Fruit fly (Drosophila melanogaster) whole organism, embryonic: ENCODE measurements around the gene Ir25a.

Experiments
- Ada2b ChIP-seq: fragments of 200-800 bp; sonication (Bioruptor generic); IDR thresholded peaks from 2 replicates; pipeline ENCODE4 v1.3.6; 2022; ENCODE audit warnings: missing biosample characterization, missing genetic modification characterization
- Aef1 ChIP-seq: fragments of 200-800 bp; sonication (Bioruptor generic); IDR thresholded peaks from 3 replicates; pipeline ENCODE4 v1.3.6; 2022; ENCODE audit warnings: missing biosample characterization, missing genetic modification characterization
- Atf6 ChIP-seq: fragments of 200-800 bp; sonication (Bioruptor generic); IDR thresholded peaks from 2 replicates; pipeline ENCODE4 v1.3.6; 2022; ENCODE audit warnings: missing biosample characterization, missing genetic modification characterization
- BtbVII ChIP-seq: fragments of 200-800 bp; sonication (Bioruptor generic); optimal IDR thresholded peaks from 3 replicates; lab custom pipeline; 2017; ENCODE audit warnings: missing biosample characterization, mild to moderate bottlenecking, missing genetic modification characterization
- CG12391 ChIP-seq: fragments of 200-800 bp; sonication (Bioruptor generic); optimal IDR thresholded peaks from 3 replicates; lab custom pipeline; 2018; ENCODE audit warnings: missing biosample characterization, mild to moderate bottlenecking, missing genetic modification characterization, moderate library complexity
- CG13296 ChIP-seq: fragments of 200-800 bp; sonication (Bioruptor generic); optimal IDR thresholded peaks from 3 replicates; lab custom pipeline; 2018; ENCODE audit warnings: missing biosample characterization, mild to moderate bottlenecking, missing genetic modification characterization
- CG13424 ChIP-seq: fragments of 200-800 bp; sonication (Bioruptor generic); optimal IDR thresholded peaks from 2 replicates; lab custom pipeline; 2019; ENCODE audit warnings: missing biosample characterization, mild to moderate bottlenecking, missing genetic modification characterization, moderate library complexity
- CG13894 ChIP-seq: fragments of 200-800 bp; sonication (Bioruptor generic); optimal IDR thresholded peaks from 3 replicates; lab custom pipeline; 2018; ENCODE audit warnings: missing biosample characterization, mild to moderate bottlenecking, missing genetic modification characterization, moderate library complexity
- CG14014 ChIP-seq: fragments of 200-800 bp; sonication (Bioruptor generic); IDR thresholded peaks from 2 replicates; pipeline ENCODE4 v1.3.6; 2022; ENCODE audit warnings: missing biosample characterization, missing genetic modification characterization
- CG14050 ChIP-seq: fragments of 200-800 bp; sonication (Bioruptor generic); IDR thresholded peaks from 3 replicates; pipeline ENCODE4 v1.3.6; 2022; ENCODE audit warnings: missing biosample characterization, missing genetic modification characterization
- CG15269 ChIP-seq: fragments of 200-800 bp; sonication (Bioruptor generic); optimal IDR thresholded peaks from 2 replicates; lab custom pipeline; 2018; ENCODE audit warnings: missing biosample characterization, mild to moderate bottlenecking, missing genetic modification characterization, moderate library complexity
- CG18476 ChIP-seq: fragments of 200-800 bp; sonication (Bioruptor generic); optimal IDR thresholded peaks from 2 replicates; lab custom pipeline; 2016; ENCODE audit warnings: missing biosample characterization, mild to moderate bottlenecking, missing genetic modification characterization
- CG2120 ChIP-seq: fragments of 200-800 bp; sonication (Bioruptor generic); optimal IDR thresholded peaks from 3 replicates; lab custom pipeline; 2016; ENCODE audit warnings: missing biosample characterization, missing genetic modification characterization
- CG31224 ChIP-seq: fragments of 200-800 bp; sonication (Bioruptor generic); IDR thresholded peaks from 2 replicates; pipeline ENCODE4 v1.3.6; 2022; ENCODE audit warnings: missing biosample characterization, missing genetic modification characterization
- CG33557 ChIP-seq: fragments of 200-800 bp; sonication (Bioruptor generic); optimal IDR thresholded peaks from 2 replicates; lab custom pipeline; 2019; ENCODE audit warnings: missing biosample characterization, mild to moderate bottlenecking, missing genetic modification characterization, moderate library complexity
- CG4424 ChIP-seq: fragments of 200-800 bp; sonication (Bioruptor generic); optimal IDR thresholded peaks from 3 replicates; lab custom pipeline; 2016; ENCODE audit warnings: missing biosample characterization, missing genetic modification characterization
- CG6175 ChIP-seq: fragments of 200-800 bp; sonication (Bioruptor generic); IDR thresholded peaks from 3 replicates; pipeline ENCODE4 v1.3.6; 2022; ENCODE audit warnings: missing biosample characterization, missing genetic modification characterization
- CG6654 ChIP-seq: fragments of 200-800 bp; sonication (Bioruptor generic); optimal IDR thresholded peaks from 2 replicates; lab custom pipeline; 2017; ENCODE audit warnings: missing biosample characterization, mild to moderate bottlenecking, missing genetic modification characterization
- CG6683 ChIP-seq: fragments of 200-800 bp; sonication (Bioruptor generic); optimal IDR thresholded peaks from 2 replicates; lab custom pipeline; 2017; ENCODE audit warnings: missing biosample characterization, mild to moderate bottlenecking, missing genetic modification characterization, missing genetic modification reagents
- CG6689 ChIP-seq: fragments of 200-800 bp; sonication (Bioruptor generic); IDR thresholded peaks from 2 replicates; pipeline ENCODE4 v1.3.6; 2022; ENCODE audit warnings: missing biosample characterization, missing genetic modification characterization
- CG7839 ChIP-seq: fragments of 200-800 bp; sonication (Bioruptor generic); optimal IDR thresholded peaks from 3 replicates; lab custom pipeline; 2018; ENCODE audit warnings: missing biosample characterization, mild to moderate bottlenecking, missing genetic modification characterization, moderate library complexity
- CG8478 ChIP-seq: fragments of >200 bp; optimal IDR thresholded peaks from 2 replicates; lab custom pipeline; 2018
- CG8944 ChIP-seq: fragments of 200-800 bp; sonication (Bioruptor generic); optimal IDR thresholded peaks from 3 replicates; lab custom pipeline; 2016; ENCODE audit warnings: missing biosample characterization, missing genetic modification characterization
- CG9727 ChIP-seq: fragments of 200-800 bp; sonication (Bioruptor generic); optimal IDR thresholded peaks from 3 replicates; lab custom pipeline; 2017; ENCODE audit warnings: missing biosample characterization, mild to moderate bottlenecking, missing genetic modification characterization
- Camta ChIP-seq: fragments of 200-800 bp; sonication (Bioruptor generic); optimal IDR thresholded peaks from 2 replicates; lab custom pipeline; 2016; ENCODE audit warnings: missing biosample characterization, missing genetic modification characterization
- CoRest ChIP-seq: fragments of 200-800 bp; sonication (Bioruptor generic); optimal IDR thresholded peaks from 3 replicates; lab custom pipeline; 2018; ENCODE audit warnings: missing biosample characterization, mild to moderate bottlenecking, missing genetic modification characterization, moderate library complexity
- D19A ChIP-seq: fragments of 200-800 bp; optimal IDR thresholded peaks from 3 replicates; lab custom pipeline; 2019; ENCODE audit warnings: missing biosample characterization, mild to moderate bottlenecking, missing genetic modification characterization, moderate library complexity
- Drgx ChIP-seq: fragments of 200-800 bp; sonication (Bioruptor generic); IDR thresholded peaks from 2 replicates; pipeline ENCODE4 v1.3.6; 2022; ENCODE audit warnings: missing biosample characterization, missing genetic modification characterization
- Elba2 ChIP-seq: fragments of 200-800 bp; sonication (Bioruptor generic); optimal IDR thresholded peaks from 3 replicates; lab custom pipeline; 2016; ENCODE audit warnings: missing biosample characterization, missing genetic modification characterization
- Ets65A ChIP-seq: fragments of 200-800 bp; sonication (Bioruptor generic); peaks from one replicate; lab custom pipeline; 2016; ENCODE audit warnings: missing biosample characterization, missing genetic modification characterization
- Gug ChIP-seq: fragments of 200-800 bp; sonication (Bioruptor generic); IDR thresholded peaks from 4 replicates; pipeline ENCODE4 v1.3.6; 2022; ENCODE audit warnings: missing biosample characterization, missing genetic modification characterization
- H15 ChIP-seq: fragments of 200-800 bp; sonication (Bioruptor generic); IDR thresholded peaks from 3 replicates; pipeline ENCODE4 v1.3.6; 2022; ENCODE audit warnings: missing biosample characterization, missing genetic modification characterization
- HLH3B ChIP-seq: fragments of 200-800 bp; sonication (Bioruptor generic); IDR thresholded peaks from 2 replicates; pipeline ENCODE4 v1.3.6; 2022; ENCODE audit warnings: missing biosample characterization, missing genetic modification characterization
- HLH54F ChIP-seq: fragments of 200-800 bp; sonication (Bioruptor generic); optimal IDR thresholded peaks from 3 replicates; lab custom pipeline; 2016; ENCODE audit warnings: missing biosample characterization, missing genetic modification characterization
- Hr78 ChIP-seq, 2 experiments: fragments of 200-800 bp in 1 of 2; fragments of >200 bp in 1 of 2; sonication (Bioruptor generic) in 1 of 2; optimal IDR thresholded peaks; 2 replicates each; lab custom pipeline; 2017 to 2019; ENCODE audit warnings: missing biosample characterization in 2 of 2, missing genetic modification characterization in 2 of 2, mild to moderate bottlenecking in 1 of 2, moderate library complexity in 1 of 2
- Sox102F ChIP-seq: fragments of 200-800 bp; sonication (Bioruptor generic); optimal IDR thresholded peaks from 2 replicates; lab custom pipeline; 2018; ENCODE audit warnings: missing biosample characterization, mild to moderate bottlenecking, missing genetic modification characterization, moderate library complexity
- esg ChIP-seq: fragments of 200-800 bp; sonication (Bioruptor generic); conservative IDR thresholded peaks from 2 replicates; pipeline ENCODE4 v1.3.6; 2022; ENCODE audit warnings: missing biosample characterization, missing genetic modification characterization
- gem ChIP-seq: fragments of 200-800 bp; sonication (Bioruptor generic); optimal IDR thresholded peaks from 2 replicates; lab custom pipeline; 2019; ENCODE audit warnings: missing biosample characterization, mild to moderate bottlenecking, missing genetic modification characterization, moderate library complexity
- gsb ChIP-seq: fragments of 200-800 bp; sonication (Bioruptor generic); IDR thresholded peaks from 2 replicates; pipeline ENCODE4 v1.3.6; 2022; ENCODE audit warnings: missing biosample characterization, missing genetic modification characterization
- jigr1 ChIP-seq: fragments of 200-800 bp; sonication (Bioruptor generic); IDR thresholded peaks from 3 replicates; pipeline ENCODE4 v1.3.6; 2022; ENCODE audit warnings: missing biosample characterization, missing genetic modification characterization
- klu ChIP-seq: fragments of 200-800 bp; sonication (Bioruptor generic); IDR thresholded peaks from 2 replicates; pipeline ENCODE4 v1.3.6; 2022; ENCODE audit warnings: missing biosample characterization, missing genetic modification characterization
- lab ChIP-seq: fragments of 200-800 bp; sonication (Bioruptor generic); optimal IDR thresholded peaks from 3 replicates; lab custom pipeline; 2017; ENCODE audit warnings: missing biosample characterization, missing genetic modification characterization, mild to moderate bottlenecking, moderate library complexity, missing genetic modification reagents
- pan ChIP-seq, 4 experiments: fragments of >200 bp in 3 of 4; fragments of 200-800 bp in 1 of 4; sonication (Bioruptor generic) in 1 of 4; optimal IDR thresholded peaks in 3 of 4; IDR thresholded peaks in 1 of 4; 2 replicates each; pipeline versions ENCODE4 v1.3.6 to Lab custom; 2017 to 2022; ENCODE audit warnings: missing biosample characterization in 2 of 4, missing genetic modification characterization in 2 of 4, mixed read lengths in 1 of 4
- ranshi ChIP-seq: fragments of 200-800 bp; sonication (Bioruptor generic); IDR thresholded peaks from 2 replicates; pipeline ENCODE4 v1.3.6; 2022; ENCODE audit warnings: missing biosample characterization, missing genetic modification characterization
- salm ChIP-seq: fragments of 200-800 bp; sonication (Bioruptor generic); optimal IDR thresholded peaks from 2 replicates; lab custom pipeline; 2018; ENCODE audit warnings: missing biosample characterization, mild to moderate bottlenecking, missing genetic modification characterization
- sens ChIP-seq: fragments of 200-800 bp; sonication (Bioruptor generic); peaks from one replicate; lab custom pipeline; 2016; ENCODE audit warnings: missing biosample characterization, missing genetic modification characterization
- tap ChIP-seq: fragments of 200-800 bp; optimal IDR thresholded peaks from 3 replicates; lab custom pipeline; 2019; ENCODE audit warnings: missing biosample characterization, mild to moderate bottlenecking, missing genetic modification characterization, moderate library complexity
- tgo ChIP-seq: fragments of 200-800 bp; sonication (Bioruptor generic); IDR thresholded peaks from 3 replicates; pipeline ENCODE4 v1.3.6; 2022; ENCODE audit warnings: missing biosample characterization, missing genetic modification characterization
- trem ChIP-seq: fragments of 200-800 bp; optimal IDR thresholded peaks from 3 replicates; lab custom pipeline; 2019; ENCODE audit warnings: missing biosample characterization, mild to moderate bottlenecking, missing genetic modification characterization, moderate library complexity
- vnd ChIP-seq: fragments of 200-800 bp; sonication (Bioruptor generic); IDR thresholded peaks from 3 replicates; pipeline ENCODE4 v1.3.6; 2022; ENCODE audit warnings: missing biosample characterization, missing genetic modification characterization; ENCODE audit not compliant: partially characterized antibody

Ir25a gene

DNA sequence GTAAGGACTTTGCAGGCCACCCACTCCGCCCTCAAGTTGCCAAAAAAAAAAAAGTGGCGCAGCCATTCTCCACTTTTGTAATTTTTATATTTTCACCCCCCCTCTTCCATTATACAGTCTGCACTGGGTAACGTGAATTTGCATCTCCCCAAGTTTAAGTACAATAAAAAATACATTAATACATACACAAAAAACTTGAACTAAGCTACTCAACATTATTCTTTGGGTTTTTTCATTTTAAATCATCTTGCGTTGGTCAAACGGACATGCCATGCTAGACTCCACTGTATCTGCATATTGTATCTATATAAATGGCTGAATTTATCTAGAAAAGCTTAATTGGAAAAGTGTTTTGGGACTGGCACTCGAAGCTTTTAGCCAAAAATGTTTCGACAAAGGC is 26.4 kb upstream of the Ir25a start (continued):
- TF ChIP-seq CG15269 (tag; lab: Kevin White, UChicago): no peak
- peak; percentile 15 for TF ChIP-seq BtbVII (GFP tag; lab: Kevin White, UChicago)
- peak; percentile 30 for TF ChIP-seq tap (tag; lab: Kevin White, UChicago)
- TF ChIP-seq CG8478 (lab: Kevin White, UChicago): no peak
- no peak for TF ChIP-seq D19A (tag; lab: Kevin White, UChicago)
- TF ChIP-seq lab: peak; percentile 76
- TF ChIP-seq Gug (GFP tag; lab: Robert Waterston, UW): peak; percentile 66; the same call in 3 of the 4 replicates
- TF ChIP-seq Elba2: no peak
- TF ChIP-seq sens (GFP tag; lab: Kevin White, UChicago): no peak
- TF ChIP-seq pan (optimal IDR thresholded peaks at IDR 0.05; lab: Kevin White, UChicago): no peak
- TF ChIP-seq pan (GFP tag; optimal IDR thresholded peaks at IDR 0.05 in 1 of 2, IDR thresholded peaks at IDR 0.05 in 1 of 2): peak in 1 of 2 experiments; percentile 63
- peak; percentile 1 for TF ChIP-seq Camta
- peak; percentile 36 for TF ChIP-seq CG7839 (tag; lab: Kevin White, UChicago)
- peak; percentile 17; the same call in 1 of the 2 replicates for TF ChIP-seq ranshi
- TF ChIP-seq CG12391 (tag; lab: Kevin White, UChicago): peak; percentile 2
- TF ChIP-seq CG13424 (tag; lab: Kevin White, UChicago): peak; percentile 19
- TF ChIP-seq CG8944 (GFP tag; lab: Kevin White, UChicago): no peak
- 0 out of 2 replicates have a peak, but pooled peaks have one; percentile 33 for TF ChIP-seq Atf6
- peak; percentile 47 for TF ChIP-seq gem (tag; lab: Kevin White, UChicago)
- no peak for TF ChIP-seq trem (tag; lab: Kevin White, UChicago)
- TF ChIP-seq Sox102F (GFP tag; lab: Kevin White, UChicago): peak; percentile 15
- TF ChIP-seq CG33557: no peak
- no peak for TF ChIP-seq CG18476 (GFP tag; lab: Kevin White, UChicago)
- no peak for TF ChIP-seq salm (tag; lab: Kevin White, UChicago)
- TF ChIP-seq CG6689 (GFP tag; lab: Robert Waterston, UW): peak; percentile 65
- peak; percentile 39; the same call in 1 of the 2 replicates for TF ChIP-seq Ada2b
- no peak for TF ChIP-seq CG14050 (GFP tag; lab: Robert Waterston, UW)
- peak; percentile 51 for TF ChIP-seq Ets65A (GFP tag; lab: Kevin White, UChicago)
- TF ChIP-seq vnd: no peak
- peak; percentile 33; the same call in 1 of the 3 replicates for TF ChIP-seq jigr1 (GFP tag; lab: Robert Waterston, UW)
- TF ChIP-seq Hr78 (GFP tag; optimal IDR thresholded peaks at IDR 0.05; lab: Kevin White, UChicago): no peak
- TF ChIP-seq HLH54F: no peak
- peak; percentile 39 for TF ChIP-seq CG13296 (GFP tag; lab: Kevin White, UChicago)
- TF ChIP-seq CG13894 (tag; lab: Kevin White, UChicago): peak; percentile 37
- TF ChIP-seq CG14014 (GFP tag; lab: Robert Waterston, UW): peak; percentile 59; the same call in 1 of the 2 replicates
- TF ChIP-seq HLH3B (GFP tag; lab: Robert Waterston, UW): 0 out of 2 replicates have a peak, but pooled peaks have one; percentile 44
- peak; percentile 22 for TF ChIP-seq CG4424 (GFP tag; lab: Kevin White, UChicago)
- peak; percentile 5 for TF ChIP-seq CoRest
- peak; percentile 21; the same call in 1 of the 2 replicates for TF ChIP-seq CG31224 (GFP tag; lab: Robert Waterston, UW)
- TF ChIP-seq klu (GFP tag; lab: Robert Waterston, UW): no peak
- TF ChIP-seq CG6654 (GFP tag; lab: Kevin White, UChicago): no peak
- TF ChIP-seq esg (GFP tag; lab: Robert Waterston, UW): peak; percentile 61
- peak; percentile 38; the same call in 1 of the 2 replicates for TF ChIP-seq Drgx (GFP tag; lab: Robert Waterston, UW)
- peak; percentile 67; the same call in 2 of the 3 replicates for TF ChIP-seq H15 (GFP tag; lab: Robert Waterston, UW)
- TF ChIP-seq CG6175 (GFP tag; lab: Robert Waterston, UW): 0 out of 3 replicates have a peak, but pooled peaks have one; percentile 37
- TF ChIP-seq CG2120 (GFP tag; lab: Kevin White, UChicago): peak; percentile 37
- no peak for TF ChIP-seq CG6683 (GFP tag; lab: Kevin White, UChicago)
- TF ChIP-seq gsb (GFP tag; lab: Robert Waterston, UW): peak; percentile 62; the same call in 1 of the 2 replicates
- TF ChIP-seq CG9727 (GFP tag; lab: Kevin White, UChicago): peak; percentile 4
- peak; percentile 38; the same call in 1 of the 3 replicates for TF ChIP-seq Aef1 (GFP tag; lab: Robert Waterston, UW)
- peak; percentile 23; the same call in 1 of the 3 replicates for TF ChIP-seq tgo
